Worm (Caenorhabditis elegans): ENCODE results near the gene ZC477.4.

DNA sequence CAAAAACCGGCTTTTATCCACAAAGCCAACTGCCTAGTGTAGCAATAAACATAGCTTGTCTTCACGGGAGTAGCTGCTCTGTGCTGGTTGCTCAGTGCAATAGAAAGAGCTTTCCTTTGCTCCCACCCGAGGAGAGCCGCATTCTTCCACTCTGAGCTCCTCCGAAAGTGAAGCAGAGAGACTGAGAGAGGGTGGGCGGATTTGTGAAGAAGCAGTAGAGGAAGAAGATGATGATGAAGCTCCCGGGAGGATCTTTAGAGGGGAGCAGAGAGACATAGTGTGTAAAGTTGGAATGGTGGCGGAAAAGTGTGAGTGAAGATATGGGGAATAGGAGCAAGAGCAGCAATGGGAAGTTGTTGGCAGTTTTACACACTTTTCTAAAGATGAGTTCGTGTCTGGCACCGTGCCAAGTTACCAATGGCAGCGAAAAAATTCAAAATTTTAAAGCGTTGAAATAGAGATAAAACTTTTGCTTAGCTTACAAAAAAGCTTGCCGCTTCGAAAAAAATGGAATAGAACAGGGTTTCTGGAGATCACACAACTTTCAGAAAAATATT, at the start of gene ZC477.4:
- TF ChIP-seq spr-1 (tag; optimal IDR thresholded peaks at IDR 0.05): no peak
- TF ChIP-seq R02D3.7 (tag; optimal IDR thresholded peaks at IDR 0.05): no peak
- TF ChIP-seq mdt-29 (GFP tag; IDR thresholded peaks at IDR 0.05): no peak
- no peak for TF ChIP-seq ces-1 (GFP tag; optimal IDR thresholded peaks at IDR 0.05)
- TF ChIP-seq nhr-77 (tag; optimal IDR thresholded peaks at IDR 0.05): no peak
- no peak for TF ChIP-seq ztf-11 (tag; optimal IDR thresholded peaks at IDR 0.05)
- TF ChIP-seq nhr-42 (GFP tag; IDR thresholded peaks at IDR 0.05): no peak
- no peak for TF ChIP-seq nhr-237 (tag; optimal IDR thresholded peaks at IDR 0.05)
- no peak for TF ChIP-seq pha-4 (GFP tag; IDR thresholded peaks at IDR 0.05)
- no peak for TF ChIP-seq pha-4 (tag; optimal IDR thresholded peaks at IDR 0.05)
- TF ChIP-seq snpc-4 (tag; optimal IDR thresholded peaks at IDR 0.05): no peak
- TF ChIP-seq nhr-28 (tag; optimal IDR thresholded peaks at IDR 0.05): no peak

All from whole organism, L4 larva.